Fruit fly (Drosophila melanogaster): ENCODE data around the gene Mpi.

dm6 chr3R:9774147-9774546, 14.7 kb downstream of the Mpi start, which contains the start of gene Whamy:
- TF ChIP-seq CG8478 (optimal IDR thresholded peaks at IDR 0.05) (no peak), CTCF (optimal IDR thresholded peaks at IDR 0.05) (no peak)

Data from S2 (cell line).